Fruit fly (Drosophila melanogaster) whole organism, adult: ENCODE measurements around the gene apn.

Experiments used
- CG11617 ChIP-seq: fragments of 200-800 bp; sonication (Bioruptor generic); optimal IDR thresholded peaks from 2 replicates; lab custom pipeline; 2017; ENCODE audit warnings: mild to moderate bottlenecking, missing biosample characterization, missing genetic modification reagents, missing genetic modification characterization
- CG12768 ChIP-seq: fragments of 200-800 bp; sonication (Bioruptor generic); optimal IDR thresholded peaks from 2 replicates; lab custom pipeline; 2017; ENCODE audit warnings: missing biosample characterization, missing genetic modification characterization, mild to moderate bottlenecking, moderate library complexity, missing genetic modification reagents
- CG14711 ChIP-seq: fragments of 200-800 bp; sonication (Bioruptor generic); optimal IDR thresholded peaks from 2 replicates; lab custom pipeline; 2018; ENCODE audit warnings: missing biosample characterization, mild to moderate bottlenecking, missing genetic modification characterization, moderate library complexity
- CG1620 ChIP-seq: fragments of 200-800 bp; sonication (Bioruptor generic); optimal IDR thresholded peaks from 2 replicates; lab custom pipeline; 2016; ENCODE audit warnings: missing biosample characterization, missing genetic modification characterization
- CG33017 ChIP-seq: fragments of 200-800 bp; sonication (Bioruptor generic); optimal IDR thresholded peaks from 2 replicates; lab custom pipeline; 2018; ENCODE audit warnings: missing biosample characterization, mild to moderate bottlenecking, missing genetic modification characterization, moderate library complexity
- CG5204 ChIP-seq: fragments of 200-800 bp; sonication (Bioruptor generic); optimal IDR thresholded peaks from 2 replicates; lab custom pipeline; 2016; ENCODE audit warnings: missing biosample characterization, missing genetic modification characterization
- CG7045 ChIP-seq: fragments of 200-800 bp; sonication (Bioruptor generic); optimal IDR thresholded peaks from 2 replicates; lab custom pipeline; 2017; ENCODE audit warnings: missing biosample characterization, mild to moderate bottlenecking, missing genetic modification characterization
- CG7101 ChIP-seq: fragments of 200-800 bp; sonication (Bioruptor generic); optimal IDR thresholded peaks from 2 replicates; lab custom pipeline; 2018; ENCODE audit warnings: missing biosample characterization, mild to moderate bottlenecking, missing genetic modification characterization, moderate library complexity
- Clk ChIP-seq: fragments of 200-800 bp; sonication (Bioruptor generic); optimal IDR thresholded peaks from 2 replicates; lab custom pipeline; 2017; ENCODE audit warnings: missing biosample characterization, missing genetic modification characterization
- Crg-1 ChIP-seq: fragments of 200-800 bp; sonication (Bioruptor generic); optimal IDR thresholded peaks from 2 replicates; lab custom pipeline; 2016; ENCODE audit warnings: missing biosample characterization, missing genetic modification characterization
- Hr96 ChIP-seq: fragments of 200-800 bp; sonication (Bioruptor generic); optimal IDR thresholded peaks from 2 replicates; lab custom pipeline; 2016; ENCODE audit warnings: missing biosample characterization, missing genetic modification characterization
- Mnt ChIP-seq: fragments of 200-800 bp; sonication (Bioruptor generic); optimal IDR thresholded peaks from 2 replicates; lab custom pipeline; 2016; ENCODE audit warnings: missing biosample characterization, mild to moderate bottlenecking, missing genetic modification characterization
- bab1 ChIP-seq: fragments of 200-800 bp; sonication (Bioruptor generic); optimal IDR thresholded peaks from 3 replicates; lab custom pipeline; 2019; ENCODE audit warnings: missing biosample characterization, mild to moderate bottlenecking, missing genetic modification characterization, moderate library complexity
- cic ChIP-seq: fragments of 200-800 bp; sonication (Bioruptor generic); optimal IDR thresholded peaks from 2 replicates; lab custom pipeline; 2017; ENCODE audit warnings: missing biosample characterization, mild to moderate bottlenecking, missing genetic modification characterization, moderate library complexity
- cnc ChIP-seq, 2 experiments: fragments of >200 bp; optimal IDR thresholded peaks; 2 replicates each; lab custom pipeline; 2017
- kay ChIP-seq: fragments of 200-800 bp; sonication (Bioruptor generic); peaks from one replicate; lab custom pipeline; 2016; ENCODE audit warnings: missing biosample characterization, missing genetic modification characterization, borderline replicate concordance
- ovo ChIP-seq: fragments of 200-800 bp; sonication (Bioruptor generic); optimal IDR thresholded peaks from 2 replicates; lab custom pipeline; 2016; ENCODE audit warnings: missing biosample characterization, missing genetic modification characterization
- pad ChIP-seq: fragments of 200-800 bp; sonication (Bioruptor generic); optimal IDR thresholded peaks from 3 replicates; lab custom pipeline; 2017; ENCODE audit warnings: missing biosample characterization, missing genetic modification characterization, mild to moderate bottlenecking, moderate library complexity, missing genetic modification reagents
- tj ChIP-seq: fragments of 200-800 bp; sonication (Bioruptor generic); optimal IDR thresholded peaks from 3 replicates; lab custom pipeline; 2017; ENCODE audit warnings: missing biosample characterization, mild to moderate bottlenecking, missing genetic modification characterization, moderate library complexity
- toe ChIP-seq: fragments of 200-800 bp; sonication (Bioruptor generic); optimal IDR thresholded peaks from 2 replicates; lab custom pipeline; 2016; ENCODE audit warnings: missing biosample characterization, missing genetic modification characterization

The apn gene

DNA sequence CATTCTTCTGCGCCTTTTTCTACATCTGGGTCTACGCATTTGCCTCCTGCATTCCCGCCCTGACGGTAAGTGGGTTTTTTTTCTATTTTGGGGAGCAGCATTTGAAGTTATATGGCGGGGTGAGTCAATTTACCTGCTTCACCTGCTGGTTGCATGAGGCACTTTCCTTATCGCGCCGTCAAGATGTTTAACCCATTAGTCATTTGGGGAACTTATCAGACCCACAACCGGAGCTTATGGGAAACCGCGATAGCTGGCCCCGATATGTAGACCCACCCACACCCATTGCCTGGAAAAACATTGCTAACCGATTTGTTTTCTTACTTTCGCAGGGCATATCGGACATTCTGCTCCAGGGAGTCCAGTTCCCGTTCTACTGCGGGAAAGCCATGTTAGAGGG lies 26.9 kb downstream of the apn start:
- no peak for TF ChIP-seq CG5204 (GFP tag; lab: Kevin White, UChicago)
- TF ChIP-seq CG7045, result no peak
- no peak for TF ChIP-seq toe (GFP tag; lab: Kevin White, UChicago)
- no peak for TF ChIP-seq kay
- TF ChIP-seq cic, result no peak
- no peak for TF ChIP-seq CG7101 (tag; lab: Kevin White, UChicago)
- TF ChIP-seq Crg-1, result no peak
- TF ChIP-seq pad, result no peak
- no peak for TF ChIP-seq CG14711 (tag; lab: Kevin White, UChicago)
- TF ChIP-seq Mnt (GFP tag; lab: Kevin White, UChicago), result no peak
- no peak for TF ChIP-seq CG11617 (GFP tag; lab: Kevin White, UChicago)
- TF ChIP-seq tj (GFP tag; lab: Kevin White, UChicago), result no peak
- no peak for TF ChIP-seq Hr96 (GFP tag; lab: Kevin White, UChicago)
- no peak for TF ChIP-seq bab1 (GFP tag; lab: Kevin White, UChicago)
- TF ChIP-seq CG12768 (GFP tag; lab: Kevin White, UChicago), result no peak
- no peak for TF ChIP-seq Clk
- no peak for TF ChIP-seq ovo (GFP tag; lab: Kevin White, UChicago)
- TF ChIP-seq cnc (optimal IDR thresholded peaks at IDR 0.05; lab: Kevin White, UChicago), result no peak

DNA sequence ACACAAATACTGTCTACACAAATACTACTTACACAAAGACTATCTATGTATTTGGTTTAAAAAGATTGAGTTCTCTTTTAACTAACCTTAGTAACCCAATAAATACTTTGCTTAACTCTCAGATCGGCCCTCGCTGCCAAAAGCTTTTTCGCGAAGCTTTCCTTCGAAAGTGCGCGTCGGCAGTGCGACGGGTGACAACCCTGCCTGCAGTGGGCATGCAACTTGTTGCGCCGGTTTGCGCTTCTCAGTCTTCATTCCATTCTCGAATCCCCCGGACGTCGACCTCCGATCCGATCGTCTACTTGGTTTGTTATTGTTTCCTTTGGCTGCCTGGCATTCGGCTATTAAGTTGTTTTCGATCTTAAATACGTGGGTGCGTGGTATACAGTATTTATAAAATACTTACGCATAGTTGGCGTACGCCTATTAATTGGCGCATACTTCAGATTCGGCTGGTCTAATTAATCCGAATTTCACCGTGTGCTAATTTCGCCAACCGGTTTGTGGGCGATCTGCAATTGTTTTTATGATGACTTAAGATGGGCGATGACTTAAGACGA lies 28.4 kb downstream of the apn start, which contains the start of gene CG11686:
CG11686 (plus strand) TSS at position 243 of the 560 bp plus-strand sequence.
- TF ChIP-seq CG14711 (tag; lab: Kevin White, UChicago), result peak; percentile 94
- no peak for TF ChIP-seq CG33017
- TF ChIP-seq Crg-1, result no peak
- TF ChIP-seq Hr96 (GFP tag; lab: Kevin White, UChicago), result no peak
- peak; percentile 49 for TF ChIP-seq CG12768 (GFP tag; lab: Kevin White, UChicago)
- peak; percentile 27 for TF ChIP-seq Mnt (GFP tag; lab: Kevin White, UChicago)
- no peak for TF ChIP-seq ovo (GFP tag; lab: Kevin White, UChicago)
- peak; percentile 6 for TF ChIP-seq CG5204 (GFP tag; lab: Kevin White, UChicago)
- no peak for TF ChIP-seq CG11617 (GFP tag; lab: Kevin White, UChicago)
- TF ChIP-seq bab1 (GFP tag; lab: Kevin White, UChicago), result peak; percentile 28
- no peak for TF ChIP-seq Clk
- TF ChIP-seq CG7045, result no peak

DNA sequence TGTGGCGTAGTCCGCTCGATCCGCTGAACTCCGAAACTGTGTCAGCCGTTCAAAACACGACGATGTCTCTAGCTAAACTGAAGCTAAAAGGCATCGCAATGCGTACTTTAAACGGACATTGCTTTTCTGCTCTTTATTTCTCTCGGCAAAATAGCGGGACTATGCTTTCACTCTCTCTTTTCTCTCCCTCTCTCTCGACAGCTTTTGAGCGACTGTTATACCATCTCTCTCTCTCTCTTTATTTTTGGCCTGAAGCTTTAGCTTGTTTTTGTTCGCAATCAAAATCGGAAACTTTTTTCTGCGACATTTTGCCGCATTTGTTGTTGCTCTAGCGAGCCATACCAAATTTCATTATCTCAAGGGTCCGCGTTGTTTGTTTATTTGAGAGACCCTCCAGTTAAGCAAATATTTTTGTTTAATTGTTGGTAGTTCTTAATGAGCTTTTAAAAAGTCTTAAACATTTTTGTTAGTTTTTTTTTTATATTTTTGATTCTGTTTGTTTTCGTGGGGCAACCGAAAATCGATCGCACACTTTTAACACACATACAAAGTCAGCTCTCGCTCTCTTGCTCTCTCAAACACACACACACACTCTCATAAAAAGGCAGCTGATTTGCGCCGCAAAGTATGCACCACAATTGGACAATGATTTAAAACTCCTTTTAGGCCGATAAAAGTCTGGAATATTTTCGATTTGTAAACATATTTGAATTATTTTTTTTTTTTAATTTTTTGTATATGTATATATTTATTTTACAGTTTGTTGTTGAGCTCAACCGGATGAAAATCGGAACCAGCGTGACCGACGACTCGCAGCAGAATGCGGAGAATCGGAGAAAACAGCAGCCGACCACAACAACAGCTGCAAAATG lies 29.7 kb downstream of the apn start, which contains the start of gene Ace:
Ace (minus strand) TSS at position 822 of the 872 bp plus-strand sequence.
- TF ChIP-seq bab1 (GFP tag; lab: Kevin White, UChicago) (no peak), Crg-1 (no peak), CG12768 (GFP tag; lab: Kevin White, UChicago) (peak; percentile 22), kay (peak; percentile 80), cnc (optimal IDR thresholded peaks at IDR 0.05; lab: Kevin White, UChicago) (no peak), CG7101 (tag; lab: Kevin White, UChicago) (no peak), CG1620 (GFP tag; lab: Kevin White, UChicago) (no peak), CG14711 (tag; lab: Kevin White, UChicago) (no peak)

DNA sequence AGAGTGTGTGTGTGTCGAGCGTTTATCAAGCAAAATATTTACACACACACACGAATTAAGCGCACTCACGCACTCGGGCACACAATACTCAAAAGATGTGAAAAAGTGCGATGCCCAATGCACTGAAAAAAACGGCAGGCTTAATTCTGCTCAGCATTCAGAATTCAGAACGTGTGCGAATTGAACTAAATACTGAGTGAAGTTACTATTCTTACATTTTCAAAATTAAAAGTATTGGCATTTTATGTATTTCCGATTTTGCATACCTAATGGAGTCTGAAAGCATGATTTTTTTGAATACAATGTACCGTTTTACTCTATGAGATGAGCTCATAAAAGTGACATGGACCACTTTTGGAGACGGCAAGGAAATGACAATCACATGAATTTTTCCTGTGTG lies 31.5 kb downstream of the apn start:
- no peak for TF ChIP-seq toe (GFP tag; lab: Kevin White, UChicago)
- no peak for TF ChIP-seq Clk
- no peak for TF ChIP-seq CG1620 (GFP tag; lab: Kevin White, UChicago)
- TF ChIP-seq CG7101 (tag; lab: Kevin White, UChicago), result no peak
- TF ChIP-seq CG11617 (GFP tag; lab: Kevin White, UChicago), result no peak
- TF ChIP-seq Crg-1, result no peak
- no peak for TF ChIP-seq ovo (GFP tag; lab: Kevin White, UChicago)
- no peak for TF ChIP-seq kay
- no peak for TF ChIP-seq CG33017
- no peak for TF ChIP-seq pad
- TF ChIP-seq Hr96 (GFP tag; lab: Kevin White, UChicago), result no peak
- TF ChIP-seq CG5204 (GFP tag; lab: Kevin White, UChicago), result no peak

dm6 chr3R:13241726-13242125 lies 46.9 kb downstream of the apn start:
- TF ChIP-seq pad (no peak), CG5204 (GFP tag; lab: Kevin White, UChicago) (no peak), Hr96 (GFP tag; lab: Kevin White, UChicago) (no peak), cnc (optimal IDR thresholded peaks at IDR 0.05; lab: Kevin White, UChicago) (no peak), CG12768 (GFP tag; lab: Kevin White, UChicago) (no peak), Mnt (GFP tag; lab: Kevin White, UChicago) (no peak), CG7101 (tag; lab: Kevin White, UChicago) (no peak), CG33017 (no peak), tj (GFP tag; lab: Kevin White, UChicago) (no peak), cic (no peak), Crg-1 (no peak), CG14711 (tag; lab: Kevin White, UChicago) (no peak), kay (no peak), toe (GFP tag; lab: Kevin White, UChicago) (no peak), ovo (GFP tag; lab: Kevin White, UChicago) (no peak), CG7045 (no peak)
